Fruit fly (Drosophila melanogaster): ENCODE measurements around the gene CG14957.

Gene CG14957

dm6 chr3L:3224740-3225719 is 37.7 kb downstream of the CG14957 start, which contains the start of gene Larp4B (continued):
- TF ChIP-seq pnt (GFP tag; optimal IDR thresholded peaks at IDR 0.05) (no peak), vvl (GFP tag; IDR thresholded peaks at IDR 0.05) (peak; percentile 84), gro (GFP tag; optimal IDR thresholded peaks at IDR 0.05) (peak; percentile 45), bbx (GFP tag; IDR thresholded peaks at IDR 0.05; ENCODE audit: partially characterized antibody) (peak; percentile 57), Doc3 (GFP tag; IDR thresholded peaks at IDR 0.05; ENCODE audit: partially characterized antibody) (peak; percentile 77), CG12942 (GFP tag; optimal IDR thresholded peaks at IDR 0.05) (no peak), Xrp1 (GFP tag; IDR thresholded peaks at IDR 0.05) (peak; percentile 7; the same call in 1 of the 2 replicates), CG8924 (tag; optimal IDR thresholded peaks at IDR 0.05) (peak; percentile 20), CG12659 (GFP tag; optimal IDR thresholded peaks at IDR 0.05) (peak; percentile 27), MESR4 (GFP tag; optimal IDR thresholded peaks at IDR 0.05) (peak; percentile 62), Sox100B (GFP tag; optimal IDR thresholded peaks at IDR 0.05) (no peak), mld (GFP tag; IDR thresholded peaks at IDR 0.05; ENCODE audit: partially characterized antibody) (0 out of 3 replicates have a peak, but pooled peaks have one; percentile 39), pum (GFP tag; optimal IDR thresholded peaks at IDR 0.05) (no peak), lbe (GFP tag; optimal IDR thresholded peaks at IDR 0.05) (peak; percentile 40), fd3F (GFP tag; optimal IDR thresholded peaks at IDR 0.05) (no peak), ash1 (GFP tag; optimal IDR thresholded peaks at IDR 0.05) (no peak), esg (GFP tag; conservative IDR thresholded peaks at IDR 0.05) (no peak), phol (tag; optimal IDR thresholded peaks at IDR 0.05) (peak; percentile 54), lab (GFP tag; optimal IDR thresholded peaks at IDR 0.05) (no peak), slbo (GFP tag; IDR thresholded peaks at IDR 0.05) (peak; percentile 35; the same call in 1 of the 2 replicates), crp (GFP tag; optimal IDR thresholded peaks at IDR 0.05) (peak in 1 of 2 experiments; percentile 40), CG31441 (GFP tag; IDR thresholded peaks at IDR 0.05) (no peak), CG15514 (GFP tag; optimal IDR thresholded peaks at IDR 0.05) (peak; percentile 71), Hmr (GFP tag; optimal IDR thresholded peaks at IDR 0.05) (peak; percentile 41), Bteb2 (GFP tag; optimal IDR thresholded peaks at IDR 0.05) (peak; percentile 33), sd (tag; optimal IDR thresholded peaks at IDR 0.05) (peak; percentile 37), CG8478 (optimal IDR thresholded peaks at IDR 0.05) (peak; percentile 56), CG14710 (tag; optimal IDR thresholded peaks at IDR 0.05) (peak; percentile 43), CG13775 (GFP tag; optimal IDR thresholded peaks at IDR 0.05) (peak; percentile 37), nerfin-1 (tag; optimal IDR thresholded peaks at IDR 0.05) (peak; percentile 17), CG3281 (GFP tag; optimal IDR thresholded peaks at IDR 0.05) (peak; percentile 33), sqz (GFP tag; optimal IDR thresholded peaks at IDR 0.05) (peak; percentile 77), fu2 (GFP tag; optimal IDR thresholded peaks at IDR 0.05) (peak; percentile 8), Lpt (GFP tag; optimal IDR thresholded peaks at IDR 0.05) (no peak), CG18476 (GFP tag; optimal IDR thresholded peaks at IDR 0.05) (no peak), Pdp1 (GFP tag; optimal IDR thresholded peaks at IDR 0.05) (peak in 1 of 2 experiments; percentile 30), CG2120 (GFP tag; optimal IDR thresholded peaks at IDR 0.05) (peak; percentile 48), CG10543 (GFP tag; optimal IDR thresholded peaks at IDR 0.05) (no peak), Mrtf (GFP tag; IDR thresholded peaks at IDR 0.05) (no peak), CG17186 (GFP tag; optimal IDR thresholded peaks at IDR 0.05) (peak; percentile 42), HmgD (GFP tag; optimal IDR thresholded peaks at IDR 0.05) (peak; percentile 35), CTCF (GFP tag; optimal IDR thresholded peaks at IDR 0.05) (peak; percentile 59), lilli (GFP tag; optimal IDR thresholded peaks at IDR 0.05) (peak; percentile 53), zen2 (GFP tag; IDR thresholded peaks at IDR 0.05; ENCODE audit: partially characterized antibody) (0 out of 3 replicates have a peak, but pooled peaks have one; percentile 39), NfI (GFP tag; optimal IDR thresholded peaks at IDR 0.05) (peak; percentile 21), Meics (GFP tag; optimal IDR thresholded peaks at IDR 0.05) (peak; percentile 7), ci (GFP tag; IDR thresholded peaks at IDR 0.05) (0 out of 3 replicates have a peak, but pooled peaks have one; percentile 6), Bdp1 (GFP tag; optimal IDR thresholded peaks at IDR 0.05) (no peak)

Measured in whole organism, embryonic.